Worm (Caenorhabditis elegans) whole organism, L2 larva: ENCODE results near the gene egli-1.

ENCODE experiments used
- C34F6.9 ChIP-seq: fragments of 150-350 bp; optimal IDR thresholded peaks from 2 replicates; lab custom pipeline; 2014; ENCODE audit warnings: missing biosample characterization, missing genetic modification characterization
- F13H6.1 ChIP-seq: sonication (generic microtip); optimal IDR thresholded peaks from 2 replicates; lab custom pipeline; 2016; ENCODE audit warnings: missing genetic modification characterization, missing compliant biosample characterization
- R02D3.7 ChIP-seq: fragments of 150-350 bp; optimal IDR thresholded peaks from 2 replicates; lab custom pipeline; 2014; ENCODE audit warnings: missing biosample characterization, missing genetic modification characterization
- Y55F3AM.14 ChIP-seq: fragments of 200-800 bp; sonication (Bioruptor generic); optimal IDR thresholded peaks from 2 replicates; lab custom pipeline; 2018; ENCODE audit warnings: mild to moderate bottlenecking, missing genetic modification characterization, missing compliant biosample characterization
- ZK546.5 ChIP-seq: sonication (generic microtip); optimal IDR thresholded peaks from 2 replicates; lab custom pipeline; 2017; ENCODE audit warnings: missing biosample characterization, missing genetic modification characterization
- alr-1 ChIP-seq: fragments of 150-350 bp; optimal IDR thresholded peaks from 2 replicates; lab custom pipeline; 2014; ENCODE audit warnings: missing biosample characterization, missing genetic modification characterization
- aly-2 ChIP-seq: fragments of 150-350 bp; optimal IDR thresholded peaks from 2 replicates; lab custom pipeline; 2014; ENCODE audit warnings: missing biosample characterization, missing genetic modification characterization
- ama-1 ChIP-seq: fragments of 150-350 bp; optimal IDR thresholded peaks from 2 replicates; lab custom pipeline; 2018; ENCODE audit warnings: inconsistent platforms
- blmp-1 ChIP-seq: sonication (generic microtip); optimal IDR thresholded peaks from 2 replicates; lab custom pipeline; 2017; ENCODE audit warnings: missing genetic modification characterization, mild to moderate bottlenecking, missing compliant biosample characterization, antibody characterized with exemption, moderate library complexity; ENCODE audit not compliant: insufficient read depth
- ceh-16 ChIP-seq: fragments of 150-350 bp; optimal IDR thresholded peaks from 2 replicates; lab custom pipeline; 2014; ENCODE audit warnings: missing biosample characterization, missing genetic modification characterization
- ceh-82 ChIP-seq: fragments of 150-350 bp; optimal IDR thresholded peaks from 2 replicates; lab custom pipeline; 2014; ENCODE audit warnings: missing biosample characterization, missing genetic modification characterization
- crh-2 ChIP-seq: sonication (generic microtip); optimal IDR thresholded peaks from 2 replicates; lab custom pipeline; 2017; ENCODE audit warnings: missing biosample characterization, missing genetic modification characterization
- dmd-4 ChIP-seq: sonication (generic microtip); optimal IDR thresholded peaks from 2 replicates; lab custom pipeline; 2017; ENCODE audit warnings: missing biosample characterization, missing genetic modification characterization
- egl-27 ChIP-seq: sonication (generic microtip); optimal IDR thresholded peaks from 3 replicates; lab custom pipeline; 2017; ENCODE audit warnings: missing biosample characterization, missing genetic modification reagents, missing genetic modification characterization
- elt-1 ChIP-seq: fragments of 150-350 bp; optimal IDR thresholded peaks from 2 replicates; lab custom pipeline; 2014; ENCODE audit warnings: missing biosample characterization, missing genetic modification characterization
- elt-3 ChIP-seq: sonication (generic microtip); optimal IDR thresholded peaks from 2 replicates; lab custom pipeline; 2017; ENCODE audit warnings: missing biosample characterization, missing genetic modification characterization
- fos-1 ChIP-seq: fragments of 150-350 bp; optimal IDR thresholded peaks from 2 replicates; lab custom pipeline; 2014; ENCODE audit warnings: missing biosample characterization, missing genetic modification characterization
- gmeb-1 ChIP-seq: fragments of 150-350 bp; optimal IDR thresholded peaks from 2 replicates; lab custom pipeline; 2014; ENCODE audit warnings: missing biosample characterization, missing genetic modification characterization
- lin-11 ChIP-seq: fragments of 150-350 bp; sonication (generic microtip); optimal IDR thresholded peaks from 2 replicates; lab custom pipeline; 2014; ENCODE audit warnings: missing biosample characterization, missing genetic modification characterization, inconsistent platforms, mixed read lengths
- lin-13 ChIP-seq: fragments of 150-350 bp; optimal IDR thresholded peaks from 2 replicates; lab custom pipeline; 2014; ENCODE audit warnings: missing biosample characterization, missing genetic modification reagents, missing genetic modification characterization
- lin-39 ChIP-seq: fragments of 150-350 bp; optimal IDR thresholded peaks from 2 replicates; lab custom pipeline; 2014; ENCODE audit warnings: missing biosample characterization, missing genetic modification reagents, missing genetic modification characterization
- lsy-2 ChIP-seq, 2 experiments: fragments of 150-350 bp in 1 of 2; sonication (generic microtip) in 1 of 2; optimal IDR thresholded peaks; 2 replicates each; lab custom pipeline; 2014 to 2017; ENCODE audit warnings: missing biosample characterization in 2 of 2, missing genetic modification characterization in 2 of 2
- mab-5 ChIP-seq: fragments of 150-350 bp; optimal IDR thresholded peaks from 2 replicates; lab custom pipeline; 2014; ENCODE audit warnings: missing biosample characterization, missing genetic modification characterization
- mbf-1 ChIP-seq: sonication (generic microtip); optimal IDR thresholded peaks from 2 replicates; lab custom pipeline; 2017; ENCODE audit warnings: missing biosample characterization, missing genetic modification characterization
- mdl-1 ChIP-seq, 2 experiments: fragments of 150-350 bp in 1 of 2; sonication (generic microtip) in 1 of 2; optimal IDR thresholded peaks; 2 replicates each; lab custom pipeline; 2017; ENCODE audit warnings: missing biosample characterization in 2 of 2, missing genetic modification characterization in 2 of 2
- nhr-10 ChIP-seq: sonication (generic microtip); optimal IDR thresholded peaks from 2 replicates; lab custom pipeline; 2017; ENCODE audit warnings: missing biosample characterization, missing genetic modification characterization
- nhr-11 ChIP-seq: fragments of 150-350 bp; optimal IDR thresholded peaks from 2 replicates; lab custom pipeline; 2014; ENCODE audit warnings: missing biosample characterization, missing genetic modification characterization
- nhr-12 ChIP-seq: fragments of 150-350 bp; optimal IDR thresholded peaks from 2 replicates; lab custom pipeline; 2014; ENCODE audit warnings: missing biosample characterization, missing genetic modification characterization
- nhr-129 ChIP-seq: fragments of 150-350 bp; optimal IDR thresholded peaks from 2 replicates; lab custom pipeline; 2014; ENCODE audit warnings: missing biosample characterization, missing genetic modification characterization
- nhr-21 ChIP-seq: fragments of 150-350 bp; optimal IDR thresholded peaks from 2 replicates; lab custom pipeline; 2014; ENCODE audit warnings: missing biosample characterization, missing genetic modification characterization
- nhr-23 ChIP-seq: fragments of 150-350 bp; optimal IDR thresholded peaks from 2 replicates; lab custom pipeline; 2014; ENCODE audit warnings: missing biosample characterization, missing genetic modification reagents, missing genetic modification characterization
- nhr-237 ChIP-seq: fragments of 150-350 bp; optimal IDR thresholded peaks from 2 replicates; lab custom pipeline; 2014; ENCODE audit warnings: missing biosample characterization, missing genetic modification characterization
- nhr-25 ChIP-seq: fragments of 150-350 bp; sonication (generic microtip); optimal IDR thresholded peaks from 3 replicates; lab custom pipeline; 2014; ENCODE audit warnings: missing biosample characterization, missing genetic modification characterization
- nhr-6 ChIP-seq: fragments of 150-350 bp; optimal IDR thresholded peaks from 2 replicates; lab custom pipeline; 2014; ENCODE audit warnings: missing biosample characterization, missing genetic modification characterization
- nhr-77 ChIP-seq: fragments of 150-350 bp; optimal IDR thresholded peaks from 2 replicates; lab custom pipeline; 2014; ENCODE audit warnings: missing biosample characterization, missing genetic modification characterization
- peb-1 ChIP-seq: fragments of 150-350 bp; optimal IDR thresholded peaks from 2 replicates; lab custom pipeline; 2014; ENCODE audit warnings: missing biosample characterization, missing genetic modification characterization
- sem-4 ChIP-seq: fragments of 150-350 bp; optimal IDR thresholded peaks from 2 replicates; lab custom pipeline; 2014; ENCODE audit warnings: missing biosample characterization, missing genetic modification reagents, missing genetic modification characterization
- skn-1 ChIP-seq: sonication (generic microtip); optimal IDR thresholded peaks from 2 replicates; lab custom pipeline; 2017; ENCODE audit warnings: missing biosample characterization, missing genetic modification characterization
- sma-3 ChIP-seq: sonication (generic microtip); optimal IDR thresholded peaks from 2 replicates; lab custom pipeline; 2016; ENCODE audit warnings: missing genetic modification reagents, missing genetic modification characterization, missing compliant biosample characterization
- sma-9 ChIP-seq, 2 experiments: fragments of 150-350 bp in 1 of 2; sonication (generic microtip) in 1 of 2; optimal IDR thresholded peaks; 2 replicates each; lab custom pipeline; 2014 to 2016; ENCODE audit warnings: missing genetic modification characterization in 2 of 2, mild to moderate bottlenecking in 1 of 2, missing biosample characterization in 1 of 2, missing compliant biosample characterization in 1 of 2, missing genetic modification reagents in 1 of 2, moderate library complexity in 1 of 2
- snpc-4 ChIP-seq: fragments of 150-350 bp; optimal IDR thresholded peaks from 2 replicates; lab custom pipeline; 2014; ENCODE audit warnings: missing biosample characterization, missing genetic modification characterization
- unc-39 ChIP-seq: fragments of 150-350 bp; optimal IDR thresholded peaks from 2 replicates; lab custom pipeline; 2014; ENCODE audit warnings: missing biosample characterization, missing genetic modification characterization
- unc-55 ChIP-seq: fragments of 150-350 bp; sonication (generic microtip); optimal IDR thresholded peaks from 3 replicates; lab custom pipeline; 2014; ENCODE audit warnings: missing biosample characterization, missing genetic modification reagents, missing genetic modification characterization
- unc-62 ChIP-seq: fragments of 150-350 bp; optimal IDR thresholded peaks from 2 replicates; lab custom pipeline; 2014; ENCODE audit warnings: missing biosample characterization, missing genetic modification reagents, missing genetic modification characterization
- zag-1 ChIP-seq: fragments of 150-350 bp; optimal IDR thresholded peaks from 2 replicates; lab custom pipeline; 2014; ENCODE audit warnings: missing biosample characterization, missing genetic modification characterization
- ztf-1 ChIP-seq: fragments of 200-800 bp; sonication (Bioruptor generic); conservative IDR thresholded peaks from 2 replicates; pipeline ENCODE4 v1.3.6; 2022; ENCODE audit warnings: missing genetic modification characterization, missing compliant biosample characterization
- ztf-11 ChIP-seq: sonication (generic microtip); optimal IDR thresholded peaks from 2 replicates; lab custom pipeline; 2017; ENCODE audit warnings: missing biosample characterization, missing genetic modification characterization
- ztf-4 ChIP-seq: fragments of 150-350 bp; optimal IDR thresholded peaks from 2 replicates; lab custom pipeline; 2014; ENCODE audit warnings: missing biosample characterization, missing genetic modification characterization

egli-1 gene

DNA sequence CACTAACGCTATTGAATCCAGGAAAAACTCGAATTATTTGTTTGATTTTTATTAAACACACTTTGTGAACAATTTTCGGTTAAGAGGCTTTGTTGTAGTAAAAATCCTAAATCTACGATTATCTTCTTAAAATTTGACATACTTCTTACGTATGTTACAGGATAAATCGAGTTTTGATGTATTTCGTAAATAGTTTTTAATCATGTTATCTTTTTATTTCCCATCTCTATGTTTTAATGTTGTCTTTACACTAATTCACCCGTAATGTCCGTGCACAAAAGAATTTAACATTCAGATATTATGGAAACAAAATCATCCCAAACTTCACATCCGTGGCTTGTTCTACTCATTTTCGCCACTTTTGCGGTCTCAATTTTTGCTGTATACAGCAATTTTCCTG is at the start of gene egli-1:
egli-1 (plus strand) TSS at position 301 of the 400 bp plus-strand sequence.
- TF ChIP-seq nhr-129 (tag; lab: Kevin White, UChicago) = no peak
- no peak for TF ChIP-seq nhr-10 (tag; lab: Kevin White, UChicago)
- no peak for TF ChIP-seq snpc-4 (tag; lab: Kevin White, UChicago)
- no peak for TF ChIP-seq nhr-237 (tag; lab: Kevin White, UChicago)
- no peak for TF ChIP-seq R02D3.7 (tag; lab: Kevin White, UChicago)
- TF ChIP-seq unc-62 = no peak
- no peak for TF ChIP-seq dmd-4 (tag; lab: Kevin White, UChicago)
- no peak for TF ChIP-seq nhr-25 (tag; lab: Kevin White, UChicago)
- TF ChIP-seq egl-27 (tag; lab: Kevin White, UChicago) = no peak
- no peak for TF ChIP-seq mbf-1 (tag; lab: Kevin White, UChicago)
- TF ChIP-seq F13H6.1 = no peak
- no peak for TF ChIP-seq sem-4 (tag; lab: Kevin White, UChicago)

DNA sequence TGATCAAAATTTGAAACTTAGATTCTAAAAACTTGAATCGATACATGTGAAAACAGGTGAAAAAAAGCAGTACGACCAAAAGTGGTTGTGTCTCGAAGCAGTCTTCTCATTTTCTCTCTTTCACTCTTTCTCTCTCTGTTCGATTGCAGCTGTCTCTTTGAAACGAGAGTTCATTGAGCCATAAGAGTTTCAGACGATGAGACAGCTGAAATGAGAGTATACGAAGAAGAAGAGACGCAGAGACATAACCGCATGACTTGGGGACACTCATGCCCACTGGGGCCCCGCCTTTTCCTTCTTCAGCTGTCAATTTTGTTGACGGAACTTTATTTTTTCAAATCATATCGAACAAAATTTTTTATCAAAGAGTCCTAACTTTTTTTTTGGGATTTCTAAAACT is 49.8 kb upstream of the egli-1 start:
- TF ChIP-seq nhr-6 = peak; percentile 81
- peak; percentile 77 for TF ChIP-seq sma-3
- TF ChIP-seq elt-3 (tag; lab: Kevin White, UChicago) = no peak
- peak; percentile 82 for TF ChIP-seq ama-1
- TF ChIP-seq nhr-11 (tag; lab: Kevin White, UChicago) = no peak
- peak; percentile 73 for TF ChIP-seq gmeb-1 (tag; lab: Kevin White, UChicago)
- TF ChIP-seq C34F6.9 (tag; lab: Kevin White, UChicago) = peak; percentile 92
- peak; percentile 66 for TF ChIP-seq snpc-4 (tag; lab: Kevin White, UChicago)
- TF ChIP-seq lin-11 (tag; lab: Kevin White, UChicago) = peak; percentile 62
- TF ChIP-seq skn-1 = no peak
- TF ChIP-seq unc-39 = no peak
- TF ChIP-seq ceh-82 = no peak
- TF ChIP-seq ztf-4 (tag; lab: Kevin White, UChicago) = peak; percentile 73
- no peak for TF ChIP-seq nhr-23 (tag; lab: Kevin White, UChicago)
- peak; percentile 89 for TF ChIP-seq nhr-129 (tag; lab: Kevin White, UChicago)
- peak; percentile 63 for TF ChIP-seq lin-13
- no peak for TF ChIP-seq mbf-1 (tag; lab: Kevin White, UChicago)
- peak; percentile 90 for TF ChIP-seq nhr-25 (tag; lab: Kevin White, UChicago)
- peak; percentile 76 for TF ChIP-seq zag-1 (tag; lab: Kevin White, UChicago)
- no peak for TF ChIP-seq lin-39 (tag; lab: Kevin White, UChicago)
- TF ChIP-seq R02D3.7 (tag; lab: Kevin White, UChicago) = no peak
- no peak for TF ChIP-seq nhr-10 (tag; lab: Kevin White, UChicago)
- TF ChIP-seq ztf-1 = no peak
- TF ChIP-seq alr-1 (tag; lab: Kevin White, UChicago) = no peak
- TF ChIP-seq mdl-1 (tag; optimal IDR thresholded peaks at IDR 0.05; lab: Kevin White, UChicago) = peak; percentile 67 to 89
- TF ChIP-seq nhr-21 (tag; lab: Kevin White, UChicago) = peak; percentile 70
- no peak for TF ChIP-seq dmd-4 (tag; lab: Kevin White, UChicago)
- TF ChIP-seq nhr-237 (tag; lab: Kevin White, UChicago) = no peak
- TF ChIP-seq elt-1 (tag; lab: Kevin White, UChicago) = no peak
- TF ChIP-seq blmp-1 = peak; percentile 62
- TF ChIP-seq unc-55 (GFP tag; lab: Kevin White, UChicago) = peak; percentile 74
- no peak for TF ChIP-seq nhr-77 (tag; lab: Kevin White, UChicago)
- TF ChIP-seq ceh-16 = no peak
- TF ChIP-seq crh-2 = peak; percentile 92
- TF ChIP-seq mab-5 = peak; percentile 83
- TF ChIP-seq sma-9 (GFP tag; optimal IDR thresholded peaks at IDR 0.05; lab: Kevin White, UChicago) = peak; percentile 90
- TF ChIP-seq sma-9 (tag; optimal IDR thresholded peaks at IDR 0.05; lab: Kevin White, UChicago) = no peak
- TF ChIP-seq lsy-2 (tag; optimal IDR thresholded peaks at IDR 0.05; lab: Kevin White, UChicago) = peak; percentile 63 to 90
- TF ChIP-seq sem-4 (tag; lab: Kevin White, UChicago) = peak; percentile 7
- no peak for TF ChIP-seq ZK546.5
- TF ChIP-seq ztf-11 (tag; lab: Kevin White, UChicago) = no peak
- TF ChIP-seq Y55F3AM.14 = peak; percentile 6
- TF ChIP-seq peb-1 (tag; lab: Kevin White, UChicago) = no peak
- peak; percentile 95 for TF ChIP-seq fos-1 (tag; lab: Kevin White, UChicago)
- TF ChIP-seq F13H6.1 = peak; percentile 89
- TF ChIP-seq unc-62 = no peak
- TF ChIP-seq aly-2 (tag; lab: Kevin White, UChicago) = no peak
- TF ChIP-seq nhr-12 (tag; lab: Kevin White, UChicago) = no peak
- peak; percentile 79 for TF ChIP-seq egl-27 (tag; lab: Kevin White, UChicago)
